Worm (Caenorhabditis elegans): ENCODE results near the gene srw-122.
"Not testable (repeated sequence)": the region's sequence is repeated elsewhere in the genome, so short reads cannot be mapped to it uniquely, and the experiment has no call there.

The srw-122 gene

ce11 chrV:2952102-2952501 is at the start of gene srw-122:
srw-122 (minus strand) TSS chrV:2952202.
- TF ChIP-seq hlh-4 (tag; optimal IDR thresholded peaks at IDR 0.05); C04F5.9 (tag; optimal IDR thresholded peaks at IDR 0.05); lin-35 (GFP tag; optimal IDR thresholded peaks at IDR 0.05): not testable (repeated sequence)

ce11 chrV:2999736-3000135 is 47.7 kb upstream of the srw-122 start, which contains the start of gene srw-119:
srw-119 (minus strand) TSS chrV:2999836.
- TF ChIP-seq elt-3 (tag; optimal IDR thresholded peaks at IDR 0.05) (no peak), nhr-19 (GFP tag; conservative IDR thresholded peaks at IDR 0.05) (no peak), ztf-11 (tag; optimal IDR thresholded peaks at IDR 0.05) (no peak), C16A3.4 (tag; optimal IDR thresholded peaks at IDR 0.05) (no peak), unc-86 (tag; optimal IDR thresholded peaks at IDR 0.05) (no peak), lin-13 (GFP tag; optimal IDR thresholded peaks at IDR 0.05) (no peak), ama-1 (optimal IDR thresholded peaks at IDR 0.05) (no peak), ztf-4 (tag; optimal IDR thresholded peaks at IDR 0.05) (no peak), nhr-76 (tag; optimal IDR thresholded peaks at IDR 0.05) (no peak), egl-13 (tag; optimal IDR thresholded peaks at IDR 0.05) (no peak), unc-30 (tag; optimal IDR thresholded peaks at IDR 0.05) (no peak), zag-1 (tag; optimal IDR thresholded peaks at IDR 0.05) (no peak), mdl-1 (tag; optimal IDR thresholded peaks at IDR 0.05) (no peak), nhr-237 (tag; optimal IDR thresholded peaks at IDR 0.05) (no peak), sup-37 (GFP tag; optimal IDR thresholded peaks at IDR 0.05) (no peak)

ce11 chrV:2996105-2996504 is 44.1 kb upstream of the srw-122 start, which contains the start of gene srw-120:
srw-120 (minus strand) TSS chrV:2996205.
- no peak for TF ChIP-seq vab-15 (tag; optimal IDR thresholded peaks at IDR 0.05)
- no peak for TF ChIP-seq dpl-1 (GFP tag; optimal IDR thresholded peaks at IDR 0.05)
- TF ChIP-seq fkh-10 (GFP tag; optimal IDR thresholded peaks at IDR 0.05) = no peak
- TF ChIP-seq swsn-7 (tag; optimal IDR thresholded peaks at IDR 0.05) = no peak
- TF ChIP-seq unc-98 (GFP tag; IDR thresholded peaks at IDR 0.05) = no peak
- TF ChIP-seq unc-30 (tag; optimal IDR thresholded peaks at IDR 0.05) = no peak
- TF ChIP-seq egl-27 (tag; optimal IDR thresholded peaks at IDR 0.05) = no peak
- TF ChIP-seq nhr-77 (tag; optimal IDR thresholded peaks at IDR 0.05) = no peak
- no peak for TF ChIP-seq aly-2 (tag; optimal IDR thresholded peaks at IDR 0.05)
- TF ChIP-seq elt-3 (tag; optimal IDR thresholded peaks at IDR 0.05) = no peak
- TF ChIP-seq nhr-84 (tag; optimal IDR thresholded peaks at IDR 0.05) = no peak
- TF ChIP-seq ces-1 (GFP tag; optimal IDR thresholded peaks at IDR 0.05) = no peak
- TF ChIP-seq fkh-4 (tag; optimal IDR thresholded peaks at IDR 0.05; ENCODE audit: borderline replicate concordance) = no peak
- TF ChIP-seq aha-1 (tag; optimal IDR thresholded peaks at IDR 0.05) = no peak

- TF ChIP-seq blmp-1 (tag; optimal IDR thresholded peaks at IDR 0.05) (no peak), nhr-85 (tag) (no peak), lin-35 (GFP tag; optimal IDR thresholded peaks at IDR 0.05) (no peak), sptf-1 (tag; optimal IDR thresholded peaks at IDR 0.05) (no peak), hlh-4 (tag; optimal IDR thresholded peaks at IDR 0.05) (no peak), aly-2 (tag; optimal IDR thresholded peaks at IDR 0.05) (no peak), lin-39 (tag; optimal IDR thresholded peaks at IDR 0.05) (no peak), mdl-1 (tag; optimal IDR thresholded peaks at IDR 0.05) (no peak), nhr-20 (tag; optimal IDR thresholded peaks at IDR 0.05) (no peak), aha-1 (tag; optimal IDR thresholded peaks at IDR 0.05) (no peak), egl-13 (tag; optimal IDR thresholded peaks at IDR 0.05) (no peak), ceh-8 (GFP tag; optimal IDR thresholded peaks at IDR 0.05) (no peak), isw-1 (GFP tag; IDR thresholded peaks at IDR 0.05) (no peak), C34B4.2 (tag; optimal IDR thresholded peaks at IDR 0.05) (no peak)
Observed at ce11 chrV:2993816-2994215, 41.8 kb upstream of the srw-122 start, which contains the start of gene srw-115. srw-115 (minus strand) TSS chrV:2993916.

Data from whole organism, L1 larva.